Worm (Caenorhabditis elegans) whole organism, young adult: Measurements from ENCODE around the gene evl-14.

ENCODE experiments used
- B0336.3 ChIP-seq: fragments of 200-800 bp; sonication (Bioruptor generic); IDR thresholded peaks from 2 replicates; pipeline ENCODE4 v1.3.6; 2022; ENCODE audit warnings: missing genetic modification characterization, missing compliant biosample characterization
- F23B12.7 ChIP-seq: sonication (generic microtip); optimal IDR thresholded peaks from 2 replicates; lab custom pipeline; 2017; ENCODE audit warnings: missing genetic modification characterization, mild to moderate bottlenecking, missing compliant biosample characterization, antibody characterized with exemption, moderate library complexity; ENCODE audit not compliant: insufficient read depth
- F37B4.10 ChIP-seq: fragments of 200-800 bp; sonication (Bioruptor generic); IDR thresholded peaks from 2 replicates; pipeline ENCODE4 v1.3.6; 2022; ENCODE audit warnings: missing genetic modification characterization, missing compliant biosample characterization
- F55B11.4 ChIP-seq: sonication (generic microtip); optimal IDR thresholded peaks from 2 replicates; lab custom pipeline; 2016; ENCODE audit warnings: missing compliant biosample characterization, missing genetic modification characterization, borderline replicate concordance; ENCODE audit not compliant: insufficient read depth
- Y53F4B.3 ChIP-seq: fragments of 200-800 bp; sonication (Bioruptor generic); IDR thresholded peaks from 2 replicates; pipeline ENCODE4 v1.3.6; 2022; ENCODE audit warnings: missing genetic modification reagents, missing genetic modification characterization, missing compliant biosample characterization
- Y79H2A.3 ChIP-seq: fragments of 200-800 bp; sonication (Bioruptor generic); conservative IDR thresholded peaks from 2 replicates; pipeline ENCODE4 v1.3.6; 2022; ENCODE audit warnings: missing genetic modification reagents, missing genetic modification characterization, missing compliant biosample characterization
- ama-1 ChIP-seq, 3 experiments: fragments of 150-350 bp in 1 of 3; sonication (generic microtip) in 2 of 3; optimal IDR thresholded peaks; 2 replicates each; lab custom pipeline; 2014 to 2018; ENCODE audit warnings: missing biosample characterization in 2 of 3, missing genetic modification characterization in 2 of 3, missing genetic modification reagents in 2 of 3
- aptf-2 ChIP-seq: fragments of 200-800 bp; sonication (Bioruptor generic); conservative IDR thresholded peaks from 2 replicates; pipeline ENCODE4 v1.3.6; 2022; ENCODE audit warnings: missing genetic modification reagents, missing genetic modification characterization, missing compliant biosample characterization
- aptf-3 ChIP-seq: fragments of 200-800 bp; sonication (Bioruptor generic); IDR thresholded peaks from 2 replicates; pipeline ENCODE4 v1.3.6; 2022; ENCODE audit warnings: missing genetic modification characterization, missing compliant biosample characterization
- atf-7 ChIP-seq: sonication (generic microtip); optimal IDR thresholded peaks from 2 replicates; lab custom pipeline; 2017; ENCODE audit warnings: mild to moderate bottlenecking, missing genetic modification characterization, missing compliant biosample characterization
- athp-1 ChIP-seq: sonication (generic microtip); optimal IDR thresholded peaks from 2 replicates; lab custom pipeline; 2017; ENCODE audit warnings: mild to moderate bottlenecking, missing genetic modification characterization, missing compliant biosample characterization
- attf-5 ChIP-seq: fragments of 200-800 bp; sonication (Bioruptor generic); optimal IDR thresholded peaks from 2 replicates; lab custom pipeline; 2018; ENCODE audit warnings: mild to moderate bottlenecking, missing genetic modification characterization, missing compliant biosample characterization
- attf-6 ChIP-seq: fragments of 200-800 bp; sonication (Bioruptor generic); IDR thresholded peaks from 2 replicates; pipeline ENCODE4 v1.3.6; 2022; ENCODE audit warnings: missing genetic modification reagents, missing genetic modification characterization, missing compliant biosample characterization
- ccch-3 ChIP-seq: fragments of 200-800 bp; sonication (Bioruptor generic); optimal IDR thresholded peaks from 2 replicates; lab custom pipeline; 2018; ENCODE audit warnings: mild to moderate bottlenecking, missing genetic modification characterization, missing compliant biosample characterization
- ceh-27 ChIP-seq: fragments of 200-800 bp; sonication (Bioruptor generic); optimal IDR thresholded peaks from 2 replicates; lab custom pipeline; 2018; ENCODE audit warnings: mild to moderate bottlenecking, missing genetic modification characterization, moderate library complexity, missing compliant biosample characterization
- ceh-79 ChIP-seq: sonication (generic microtip); optimal IDR thresholded peaks from 2 replicates; lab custom pipeline; 2017; ENCODE audit warnings: mild to moderate bottlenecking, missing genetic modification characterization, missing compliant biosample characterization
- die-1 ChIP-seq: sonication (generic microtip); optimal IDR thresholded peaks from 2 replicates; lab custom pipeline; 2016; ENCODE audit warnings: missing genotype, mild to moderate bottlenecking, missing genetic modification characterization, missing compliant biosample characterization
- dpff-1 ChIP-seq: sonication (generic microtip); optimal IDR thresholded peaks from 2 replicates; lab custom pipeline; 2017; ENCODE audit warnings: mild to moderate bottlenecking, missing genetic modification characterization, missing compliant biosample characterization
- egl-44 ChIP-seq: fragments of 200-800 bp; sonication (Bioruptor generic); IDR thresholded peaks from 2 replicates; pipeline ENCODE4 v1.3.6; 2022; ENCODE audit warnings: missing genetic modification reagents, missing genetic modification characterization, missing compliant biosample characterization
- ekl-4 ChIP-seq: fragments of 200-800 bp; sonication (Bioruptor generic); IDR thresholded peaks from 2 replicates; pipeline ENCODE4 v1.3.6; 2022; ENCODE audit warnings: missing genetic modification reagents, missing genetic modification characterization, missing compliant biosample characterization
- ets-4 ChIP-seq: fragments of 200-800 bp; sonication (Bioruptor generic); optimal IDR thresholded peaks from 2 replicates; lab custom pipeline; 2018; ENCODE audit warnings: mild to moderate bottlenecking, missing genetic modification characterization, missing compliant biosample characterization
- fkh-3 ChIP-seq: sonication (generic microtip); optimal IDR thresholded peaks from 2 replicates; lab custom pipeline; 2016; ENCODE audit warnings: mild to moderate bottlenecking, missing genetic modification characterization, missing compliant biosample characterization
- lag-1 ChIP-seq: fragments of 200-800 bp; sonication (Bioruptor generic); IDR thresholded peaks from 2 replicates; pipeline ENCODE4 v1.3.6; 2022; ENCODE audit warnings: missing genetic modification reagents, missing genetic modification characterization, missing compliant biosample characterization
- lin-35 ChIP-seq, 3 experiments: fragments of 150-350 bp in 2 of 3; sonication (generic microtip) in 1 of 3; optimal IDR thresholded peaks; 2 replicates each; lab custom pipeline; 2014 to 2018; ENCODE audit warnings: missing biosample characterization in 3 of 3, missing genetic modification characterization in 3 of 3, missing genetic modification reagents in 3 of 3
- madf-10 ChIP-seq: sonication (generic microtip); optimal IDR thresholded peaks from 2 replicates; lab custom pipeline; 2016; ENCODE audit warnings: mild to moderate bottlenecking, missing genetic modification characterization, missing compliant biosample characterization
- mel-28 ChIP-seq: sonication (generic microtip); optimal IDR thresholded peaks from 2 replicates; lab custom pipeline; 2016; ENCODE audit warnings: borderline replicate concordance, mild to moderate bottlenecking, missing genetic modification characterization, missing compliant biosample characterization
- nfyb-1 ChIP-seq: fragments of 200-800 bp; sonication (Bioruptor generic); IDR thresholded peaks from 2 replicates; pipeline ENCODE4 v1.3.6; 2022; ENCODE audit warnings: missing genetic modification reagents, missing genetic modification characterization, missing compliant biosample characterization
- nhr-80 ChIP-seq: sonication (generic microtip); optimal IDR thresholded peaks from 2 replicates; lab custom pipeline; 2016; ENCODE audit warnings: missing genetic modification characterization, missing compliant biosample characterization
- rec-8 ChIP-seq, 2 experiments: sonication (generic microtip); optimal IDR thresholded peaks; 2 replicates each; lab custom pipeline; 2016; ENCODE audit warnings: mild to moderate bottlenecking in 2 of 2, missing genetic modification characterization in 2 of 2, missing genetic modification reagents in 2 of 2, missing genotype in 2 of 2, missing biosample characterization in 1 of 2, missing compliant biosample characterization in 1 of 2, moderate library complexity in 1 of 2
- sdz-38 ChIP-seq: sonication (generic microtip); optimal IDR thresholded peaks from 2 replicates; lab custom pipeline; 2016; ENCODE audit warnings: missing genotype, missing genetic modification characterization, missing compliant biosample characterization
- sea-2 ChIP-seq: fragments of 200-800 bp; sonication (Bioruptor generic); IDR thresholded peaks from 2 replicates; pipeline ENCODE4 v1.3.6; 2022; ENCODE audit warnings: missing genetic modification characterization, missing compliant biosample characterization
- snpc-1.3 ChIP-seq: sonication (generic microtip); optimal IDR thresholded peaks from 2 replicates; lab custom pipeline; 2017; ENCODE audit warnings: missing genetic modification characterization, mild to moderate bottlenecking, missing compliant biosample characterization, antibody characterized with exemption, moderate library complexity, missing genotype, missing genetic modification reagents; ENCODE audit not compliant: insufficient read depth
- somi-1 ChIP-seq: fragments of 200-800 bp; sonication (Bioruptor generic); optimal IDR thresholded peaks from 2 replicates; lab custom pipeline; 2018; ENCODE audit warnings: mild to moderate bottlenecking, missing genetic modification characterization, missing compliant biosample characterization
- zfh-2 ChIP-seq: fragments of 200-800 bp; sonication (Bioruptor generic); conservative IDR thresholded peaks from 2 replicates; pipeline ENCODE4 v1.3.6; 2022; ENCODE audit warnings: missing genetic modification reagents, missing genetic modification characterization, missing compliant biosample characterization
- ztf-22 ChIP-seq: fragments of 200-800 bp; sonication (Bioruptor generic); optimal IDR thresholded peaks from 2 replicates; lab custom pipeline; 2018; ENCODE audit warnings: mild to moderate bottlenecking, missing genetic modification characterization, moderate library complexity, missing compliant biosample characterization
- ztf-3 ChIP-seq: fragments of 200-800 bp; sonication (Bioruptor generic); optimal IDR thresholded peaks from 2 replicates; lab custom pipeline; 2018; ENCODE audit warnings: mild to moderate bottlenecking, missing genetic modification characterization, missing compliant biosample characterization

Gene evl-14

ce11 chrIII:4362332-4362731, 49.4 kb upstream of the evl-14 start (continued):
- no peak for TF ChIP-seq ccch-3 (GFP tag; lab: Kevin White, UChicago)

ce11 chrIII:4359900-4360299, 47.0 kb upstream of the evl-14 start:
- TF ChIP-seq ekl-4 (GFP tag; lab: Robert Waterston, UW) (no peak), egl-44 (GFP tag; lab: Robert Waterston, UW) (no peak), rec-8 (tag; optimal IDR thresholded peaks at IDR 0.05; lab: Kevin White, UChicago) (no peak), aptf-2 (no peak), ceh-27 (no peak), nfyb-1 (no peak)

ce11 chrIII:4359208-4359607, 46.3 kb upstream of the evl-14 start:
- TF ChIP-seq zfh-2 (GFP tag; lab: Robert Waterston, UW), result no peak
- TF ChIP-seq B0336.3, result no peak
- no peak for TF ChIP-seq dpff-1 (tag; lab: Kevin White, UChicago)
- TF ChIP-seq ceh-79 (tag; lab: Kevin White, UChicago), result no peak
- no peak for TF ChIP-seq sdz-38
- no peak for TF ChIP-seq Y53F4B.3
- no peak for TF ChIP-seq F23B12.7
- TF ChIP-seq lin-35 (GFP tag; optimal IDR thresholded peaks at IDR 0.05; lab: Kevin White, UChicago), result no peak
- TF ChIP-seq attf-5 (GFP tag; lab: Kevin White, UChicago), result no peak
- no peak for TF ChIP-seq ets-4 (GFP tag; lab: Kevin White, UChicago)
- no peak for TF ChIP-seq aptf-3 (GFP tag; lab: Robert Waterston, UW)

- no peak for TF ChIP-seq sea-2 (GFP tag; lab: Robert Waterston, UW)
- no peak for TF ChIP-seq ama-1 (optimal IDR thresholded peaks at IDR 0.05; lab: Kevin White, UChicago)
- TF ChIP-seq ama-1 (GFP tag; optimal IDR thresholded peaks at IDR 0.05; lab: Kevin White, UChicago), result no peak
- no peak for TF ChIP-seq atf-7
- no peak for TF ChIP-seq F37B4.10 (GFP tag; lab: Robert Waterston, UW)
- no peak for TF ChIP-seq madf-10
- no peak for TF ChIP-seq Y79H2A.3 (GFP tag; lab: Robert Waterston, UW)
- TF ChIP-seq ceh-27, result no peak
- no peak for TF ChIP-seq athp-1 (tag; lab: Kevin White, UChicago)
- TF ChIP-seq F23B12.7, result no peak
- no peak for TF ChIP-seq ztf-22 (GFP tag; lab: Kevin White, UChicago)
- no peak for TF ChIP-seq ztf-3
- TF ChIP-seq die-1, result no peak
- no peak for TF ChIP-seq mel-28
- no peak for TF ChIP-seq lag-1 (GFP tag; lab: Robert Waterston, UW)
- TF ChIP-seq snpc-1.3, result no peak
- no peak for TF ChIP-seq fkh-3 (tag; lab: Kevin White, UChicago)
- TF ChIP-seq Y53F4B.3, result no peak
- TF ChIP-seq somi-1, result no peak
- no peak for TF ChIP-seq F55B11.4 (tag; lab: Kevin White, UChicago)
Observed at ce11 chrIII:4358345-4358744, 45.4 kb upstream of the evl-14 start.

- no peak for TF ChIP-seq attf-6 (GFP tag; lab: Robert Waterston, UW)
- TF ChIP-seq nhr-80, result peak; percentile 34
Observed at ce11 chrIII:4357438-4357837, 44.5 kb upstream of the evl-14 start.
